Worm (Caenorhabditis elegans) whole organism, L4 larva: ENCODE results near the gene crp-1.
A peak's percentile ranks its signal among the peaks of the same experiment; 100 is the strongest.

ENCODE experiments used
- D1046.2 ChIP-seq: fragments of 200-800 bp; sonication (Bioruptor generic); IDR thresholded peaks from 2 replicates; pipeline ENCODE4 v1.3.6; 2022; ENCODE audit warnings: missing genetic modification characterization, missing compliant biosample characterization
- F37D6.2 ChIP-seq: sonication (generic microtip); optimal IDR thresholded peaks from 2 replicates; lab custom pipeline; 2016; ENCODE audit warnings: mild to moderate bottlenecking, missing genetic modification characterization, missing compliant biosample characterization
- T26A8.4 ChIP-seq: fragments of 200-800 bp; sonication (Bioruptor generic); IDR thresholded peaks from 2 replicates; pipeline ENCODE4 v1.3.6; 2022; ENCODE audit warnings: missing genetic modification characterization, missing compliant biosample characterization
- Y5F2A.4 ChIP-seq: fragments of 200-800 bp; sonication (Bioruptor generic); optimal IDR thresholded peaks from 2 replicates; lab custom pipeline; 2018; ENCODE audit warnings: mild to moderate bottlenecking, missing genetic modification characterization, missing compliant biosample characterization
- Y75B8A.6 ChIP-seq: fragments of 200-800 bp; sonication (Bioruptor generic); IDR thresholded peaks from 2 replicates; pipeline ENCODE4 v1.3.6; 2022; ENCODE audit warnings: missing genetic modification reagents, missing genetic modification characterization, missing compliant biosample characterization
- ZK337.2 ChIP-seq: fragments of 200-800 bp; sonication (Bioruptor generic); IDR thresholded peaks from 2 replicates; pipeline ENCODE4 v1.3.6; 2022; ENCODE audit warnings: missing genetic modification reagents, missing genetic modification characterization, missing compliant biosample characterization
- ZK546.5 ChIP-seq, 2 experiments: sonication (generic microtip); optimal IDR thresholded peaks; 2 replicates each; lab custom pipeline; 2017; ENCODE audit warnings: missing biosample characterization in 2 of 2, missing genetic modification characterization in 2 of 2
- aha-1 ChIP-seq: fragments of 150-350 bp; peaks from one replicate; lab custom pipeline; 2014; ENCODE audit warnings: missing biosample characterization, missing genetic modification characterization
- arid-1 ChIP-seq: fragments of 200-800 bp; sonication (Bioruptor generic); conservative IDR thresholded peaks from 2 replicates; pipeline ENCODE4 v1.3.6; 2022; ENCODE audit warnings: missing genetic modification reagents, missing genetic modification characterization, missing compliant biosample characterization
- ceh-82 ChIP-seq: sonication (generic microtip); optimal IDR thresholded peaks from 2 replicates; lab custom pipeline; 2017; ENCODE audit warnings: missing biosample characterization, missing genetic modification characterization
- cey-2 ChIP-seq: sonication (generic microtip); optimal IDR thresholded peaks from 3 replicates; lab custom pipeline; 2017; ENCODE audit warnings: missing genetic modification characterization, mild to moderate bottlenecking, missing compliant biosample characterization, antibody characterized with exemption, borderline replicate concordance; ENCODE audit not compliant: insufficient read depth
- ctbp-1 ChIP-seq: fragments of 200-800 bp; sonication (Bioruptor generic); IDR thresholded peaks from 2 replicates; pipeline ENCODE4 v1.3.6; 2022; ENCODE audit warnings: missing genetic modification reagents, missing genetic modification characterization, missing compliant biosample characterization
- daf-16 ChIP-seq, 3 experiments: sonication (generic microtip); optimal IDR thresholded peaks; 2 replicates each; lab custom pipeline; 2016 to 2017; ENCODE audit warnings: missing genetic modification characterization in 3 of 3, missing genetic modification reagents in 3 of 3, mild to moderate bottlenecking in 2 of 3, missing compliant biosample characterization in 2 of 3, missing biosample characterization in 1 of 3, moderate library complexity in 1 of 3
- duxl-1 ChIP-seq: sonication (generic microtip); optimal IDR thresholded peaks from 2 replicates; lab custom pipeline; 2016; ENCODE audit warnings: mild to moderate bottlenecking, missing genetic modification characterization, moderate library complexity, missing compliant biosample characterization; ENCODE audit not compliant: poor library complexity
- egl-43 ChIP-seq: fragments of 200-800 bp; sonication (Bioruptor generic); IDR thresholded peaks from 2 replicates; pipeline ENCODE4 v1.3.6; 2022; ENCODE audit warnings: missing genetic modification reagents, missing genetic modification characterization, missing compliant biosample characterization
- hif-1 ChIP-seq, 2 experiments: sonication (generic microtip); optimal IDR thresholded peaks; 2 replicates each; lab custom pipeline; 2016 to 2017; ENCODE audit warnings: missing compliant biosample characterization in 2 of 2, missing genetic modification characterization in 2 of 2, missing genetic modification reagents in 2 of 2, missing genotype in 2 of 2, mild to moderate bottlenecking in 1 of 2
- hlh-30 ChIP-seq: sonication (generic microtip); optimal IDR thresholded peaks from 2 replicates; lab custom pipeline; 2017; ENCODE audit warnings: antibody characterized with exemption, mild to moderate bottlenecking, missing genetic modification characterization, missing compliant biosample characterization; ENCODE audit not compliant: insufficient read depth
- lin-13 ChIP-seq: fragments of 150-350 bp; optimal IDR thresholded peaks from 2 replicates; lab custom pipeline; 2014; ENCODE audit warnings: missing biosample characterization, missing genetic modification reagents, missing genetic modification characterization
- lin-29 ChIP-seq: fragments of 200-800 bp; sonication (Bioruptor generic); IDR thresholded peaks from 2 replicates; pipeline ENCODE4 v1.3.6; 2022; ENCODE audit warnings: missing genetic modification reagents, missing genetic modification characterization, missing compliant biosample characterization
- lsy-2 ChIP-seq, 2 experiments: fragments of 150-350 bp in 1 of 2; sonication (generic microtip) in 1 of 2; optimal IDR thresholded peaks; 2 replicates each; lab custom pipeline; 2014 to 2017; ENCODE audit warnings: missing biosample characterization in 2 of 2, missing genetic modification characterization in 2 of 2
- madf-9 ChIP-seq: fragments of 200-800 bp; sonication (Bioruptor generic); conservative IDR thresholded peaks from 2 replicates; pipeline ENCODE4 v1.3.6; 2022; ENCODE audit warnings: missing genetic modification reagents, missing genetic modification characterization, missing compliant biosample characterization
- mdl-1 ChIP-seq, 2 experiments: fragments of 150-350 bp in 1 of 2; sonication (generic microtip) in 1 of 2; optimal IDR thresholded peaks; 2 replicates each; lab custom pipeline; 2014 to 2017; ENCODE audit warnings: missing biosample characterization in 2 of 2, missing genetic modification characterization in 2 of 2
- mep-1 ChIP-seq: fragments of 150-350 bp; sonication (generic microtip); optimal IDR thresholded peaks from 3 replicates; lab custom pipeline; 2014; ENCODE audit warnings: missing biosample characterization, missing genetic modification characterization
- mxl-3 ChIP-seq: fragments of 200-800 bp; sonication (Bioruptor generic); optimal IDR thresholded peaks from 2 replicates; lab custom pipeline; 2018; ENCODE audit warnings: mild to moderate bottlenecking, missing genetic modification characterization, missing compliant biosample characterization
- nhr-48 ChIP-seq: sonication (generic microtip); optimal IDR thresholded peaks from 2 replicates; lab custom pipeline; 2016; ENCODE audit warnings: mild to moderate bottlenecking, missing genetic modification characterization, missing compliant biosample characterization
- snpc-4 ChIP-seq: fragments of 150-350 bp; optimal IDR thresholded peaks from 2 replicates; lab custom pipeline; 2014; ENCODE audit warnings: missing biosample characterization, missing genetic modification characterization
- spr-1 ChIP-seq: sonication (generic microtip); optimal IDR thresholded peaks from 2 replicates; lab custom pipeline; 2016; ENCODE audit warnings: mild to moderate bottlenecking, missing genetic modification characterization, missing compliant biosample characterization
- tra-1 ChIP-seq: fragments of 200-800 bp; sonication (Bioruptor generic); IDR thresholded peaks from 2 replicates; pipeline ENCODE4 v1.3.6; 2022; ENCODE audit warnings: missing genetic modification reagents, missing genetic modification characterization, missing compliant biosample characterization
- unc-62 ChIP-seq, 3 experiments: fragments of 150-350 bp in 1 of 3; sonication (generic microtip); optimal IDR thresholded peaks in 2 of 3; peaks in 1 of 3; 1 replicate in 1 of 3; 2 replicates in 2 of 3; lab custom pipeline; 2014 to 2017; ENCODE audit warnings: missing biosample characterization in 3 of 3, missing genetic modification characterization in 3 of 3, missing genetic modification reagents in 3 of 3, missing genotype in 1 of 3
- zfp-2 ChIP-seq: sonication (generic microtip); optimal IDR thresholded peaks from 2 replicates; lab custom pipeline; 2016; ENCODE audit warnings: mild to moderate bottlenecking, missing genetic modification characterization, missing compliant biosample characterization
- zip-2 ChIP-seq: fragments of 150-350 bp; optimal IDR thresholded peaks from 2 replicates; lab custom pipeline; 2014; ENCODE audit warnings: missing biosample characterization, missing genetic modification characterization

crp-1 gene

DNA sequence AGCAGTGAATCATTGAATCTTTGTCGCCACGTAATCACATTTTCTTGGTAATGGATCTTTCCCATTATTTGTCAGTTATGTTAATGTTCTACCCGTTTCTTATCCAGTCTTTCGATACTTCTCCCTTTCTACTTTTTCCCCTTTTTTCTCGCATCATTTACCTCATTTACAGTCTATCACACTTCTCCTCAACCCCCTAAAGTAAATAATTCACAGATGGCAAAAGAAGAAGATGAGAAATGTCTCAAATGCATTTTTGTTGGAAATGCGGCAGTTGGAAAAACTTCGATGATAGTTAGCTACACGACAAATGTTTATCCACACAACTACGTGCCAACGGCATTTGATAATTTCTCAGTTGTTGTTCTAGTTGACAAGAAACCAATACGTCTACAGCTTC, 16.3 kb upstream of the crp-1 start, which contains the start of gene chw-1:
chw-1 (plus strand) TSS at position 217 of the 400 bp plus-strand sequence.
- peak in 1 of 2 experiments; percentile 94 for TF ChIP-seq unc-62 (GFP tag; optimal IDR thresholded peaks at IDR 0.05 in 1 of 2; lab: Kevin White, UChicago)
- no peak for TF ChIP-seq unc-62 (tag; optimal IDR thresholded peaks at IDR 0.05; lab: Kevin White, UChicago)
- no peak for TF ChIP-seq tra-1 (GFP tag; lab: Robert Waterston, UW)
- TF ChIP-seq, all 104 proteins: peak for 1

- TF ChIP-seq zip-2 (tag; lab: Kevin White, UChicago) (no peak), arid-1 (GFP tag; lab: Robert Waterston, UW) (no peak), daf-16 (GFP tag; optimal IDR thresholded peaks at IDR 0.05; lab: Kevin White, UChicago) (no peak), daf-16 (tag; optimal IDR thresholded peaks at IDR 0.05; lab: Kevin White, UChicago) (no peak), madf-9 (no peak), Y75B8A.6 (no peak), ceh-82 (no peak), ctbp-1 (GFP tag; lab: Robert Waterston, UW) (no peak), T26A8.4 (GFP tag; lab: Robert Waterston, UW) (no peak), lin-29 (GFP tag; lab: Robert Waterston, UW) (no peak), egl-43 (no peak)
These were observed 15.1 kb upstream of the crp-1 start, which contains the start of gene F22E12.3 for ce11 chrV:10463276-10463675. TSS of gene F22E12.3 (minus strand) at chrV:10463376.

ce11 chrV:10464160-10464559, 14.2 kb upstream of the crp-1 start:
- TF ChIP-seq aha-1 (tag; lab: Kevin White, UChicago) = peak; percentile 27
- TF ChIP-seq Y5F2A.4 = no peak

ce11 chrV:10464746-10465145, 13.6 kb upstream of the crp-1 start:
- TF ChIP-seq ZK337.2 (GFP tag; lab: Robert Waterston, UW) = no peak
- TF ChIP-seq zfp-2 (tag; lab: Kevin White, UChicago) = no peak
- peak in 1 of 2 experiments; percentile 21 for TF ChIP-seq lsy-2 (tag; optimal IDR thresholded peaks at IDR 0.05; lab: Kevin White, UChicago)
- peak; percentile 56 for TF ChIP-seq hlh-30 (tag; lab: Kevin White, UChicago)
- no peak for TF ChIP-seq ZK546.5 (tag; optimal IDR thresholded peaks at IDR 0.05; lab: Kevin White, UChicago)
- TF ChIP-seq hif-1 (tag; optimal IDR thresholded peaks at IDR 0.05; lab: Kevin White, UChicago) = peak in 1 of 2 experiments; percentile 89
- TF ChIP-seq Y5F2A.4 = no peak
- TF ChIP-seq lin-13 = no peak
- peak in 1 of 2 experiments; percentile 1 for TF ChIP-seq daf-16 (GFP tag; optimal IDR thresholded peaks at IDR 0.05; lab: Kevin White, UChicago)
- no peak for TF ChIP-seq daf-16 (tag; optimal IDR thresholded peaks at IDR 0.05; lab: Kevin White, UChicago)
- peak; percentile 86 for TF ChIP-seq aha-1 (tag; lab: Kevin White, UChicago)
- TF ChIP-seq mdl-1 (tag; optimal IDR thresholded peaks at IDR 0.05; lab: Kevin White, UChicago) = peak in 1 of 2 experiments; percentile 9

DNA sequence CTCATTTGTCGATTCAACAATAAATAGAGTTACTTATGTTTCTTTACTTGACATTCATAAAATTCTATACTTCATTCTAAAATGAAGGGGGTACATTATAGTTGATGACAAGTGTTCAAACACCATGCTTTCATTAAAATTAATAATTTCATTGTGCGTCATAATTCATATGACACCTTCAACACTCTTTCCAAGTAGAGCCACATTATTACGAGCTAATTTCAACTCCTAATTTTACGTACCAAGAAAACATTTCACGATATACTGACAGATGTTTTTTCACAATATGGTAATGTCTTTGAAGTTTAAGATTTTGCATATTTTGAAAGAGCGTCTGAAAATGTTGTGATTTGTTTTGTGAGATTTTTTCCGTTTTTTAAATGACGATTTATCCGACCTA, 12.9 kb upstream of the crp-1 start:
- TF ChIP-seq cey-2 (tag; lab: Kevin White, UChicago) = no peak
- no peak for TF ChIP-seq duxl-1 (tag; lab: Kevin White, UChicago)
- no peak for TF ChIP-seq snpc-4 (tag; lab: Kevin White, UChicago)
- no peak for TF ChIP-seq D1046.2 (GFP tag; lab: Robert Waterston, UW)
- TF ChIP-seq mep-1 (tag; lab: Kevin White, UChicago) = no peak
- TF ChIP-seq zfp-2 (tag; lab: Kevin White, UChicago) = no peak
- TF ChIP-seq spr-1 (tag; lab: Kevin White, UChicago) = no peak
- TF ChIP-seq mxl-3 (GFP tag; lab: Kevin White, UChicago) = no peak
- no peak for TF ChIP-seq F37D6.2 (tag; lab: Kevin White, UChicago)
- peak; percentile 0 for TF ChIP-seq nhr-48 (tag; lab: Kevin White, UChicago)
- peak; percentile 85 for TF ChIP-seq aha-1 (tag; lab: Kevin White, UChicago)
